Worm (Caenorhabditis elegans) whole organism, L4/young adult: ENCODE results near the gene fbxa-99.

Experiments
- W03F9.2 ChIP-seq: fragments of 150-350 bp; optimal IDR thresholded peaks from 2 replicates; lab custom pipeline; 2014; ENCODE audit warnings: missing biosample characterization, missing genetic modification characterization
- him-1 ChIP-seq: sonication (generic microtip); optimal IDR thresholded peaks from 2 replicates; lab custom pipeline; 2016; ENCODE audit warnings: missing genotype, missing genetic modification reagents, missing genetic modification characterization, missing compliant biosample characterization

- TF ChIP-seq W03F9.2 (tag; lab: Kevin White, UChicago) (no peak), him-1 (tag; lab: Kevin White, UChicago) (no peak)
Measured at ce11 chrV:15972484-15972883, 10.2 kb downstream of the fbxa-99 start, which contains the start of gene sru-23.
